Fruit fly (Drosophila melanogaster): Measurements from ENCODE around the gene Lip4.

Gene Lip4

dm6 chr2L:10479859-10480258 lies 47.5 kb upstream of the Lip4 start (continued):
- no peak for TF ChIP-seq pan (optimal IDR thresholded peaks at IDR 0.05)
- no peak for TF ChIP-seq pan (GFP tag; optimal IDR thresholded peaks at IDR 0.05 in 1 of 2, IDR thresholded peaks at IDR 0.05 in 1 of 2)
- TF ChIP-seq CG8924 (tag; optimal IDR thresholded peaks at IDR 0.05), result no peak
- TF ChIP-seq pzg (GFP tag; optimal IDR thresholded peaks at IDR 0.05), result peak; percentile 58
- TF ChIP-seq mam (GFP tag; optimal IDR thresholded peaks at IDR 0.05), result no peak
- TF ChIP-seq bigmax (GFP tag; optimal IDR thresholded peaks at IDR 0.05), result peak; percentile 91
- TF ChIP-seq NC2β (GFP tag; optimal IDR thresholded peaks at IDR 0.05), result no peak
- no peak for TF ChIP-seq CG3838 (GFP tag; optimal IDR thresholded peaks at IDR 0.05)
- no peak for TF ChIP-seq CG7357 (GFP tag; IDR thresholded peaks at IDR 0.05)
- no peak for TF ChIP-seq otp (GFP tag; IDR thresholded peaks at IDR 0.05)
- no peak for TF ChIP-seq dimm (GFP tag; IDR thresholded peaks at IDR 0.05)
- peak; percentile 63 for TF ChIP-seq trem (tag; optimal IDR thresholded peaks at IDR 0.05)
- no peak for TF ChIP-seq br (optimal IDR thresholded peaks at IDR 0.05)
- TF ChIP-seq CG2116 (GFP tag; optimal IDR thresholded peaks at IDR 0.05), result peak; percentile 39
- TF ChIP-seq lov (optimal IDR thresholded peaks at IDR 0.05), result no peak
- no peak for TF ChIP-seq lov (GFP tag; IDR thresholded peaks at IDR 0.05)
- TF ChIP-seq HmgZ (tag; optimal IDR thresholded peaks at IDR 0.05), result peak; percentile 26
- no peak for TF ChIP-seq fd96Cb (tag; optimal IDR thresholded peaks at IDR 0.05)
- no peak for TF ChIP-seq salm (tag; optimal IDR thresholded peaks at IDR 0.05)
- TF ChIP-seq seq (GFP tag; IDR thresholded peaks at IDR 0.05), result no peak
- TF ChIP-seq CG7271 (tag; optimal IDR thresholded peaks at IDR 0.05), result no peak
- no peak for TF ChIP-seq CG11723 (GFP tag; optimal IDR thresholded peaks at IDR 0.05)
- peak; percentile 52 for TF ChIP-seq CG1603 (tag; optimal IDR thresholded peaks at IDR 0.05)
- TF ChIP-seq CG17829 (tag; optimal IDR thresholded peaks at IDR 0.05), result no peak
- no peak for TF ChIP-seq CG30020 (tag; optimal IDR thresholded peaks at IDR 0.05)
- TF ChIP-seq ato (GFP tag; IDR thresholded peaks at IDR 0.05; ENCODE audit: partially characterized antibody), result 0 out of 2 replicates have a peak, but pooled peaks have one; percentile 14
- TF ChIP-seq NFAT (GFP tag; IDR thresholded peaks at IDR 0.05), result no peak
- no peak for TF ChIP-seq CG8281 (tag; optimal IDR thresholded peaks at IDR 0.05)
- TF ChIP-seq Sin3A (optimal IDR thresholded peaks at IDR 0.05), result no peak
- no peak for TF ChIP-seq CG8290 (GFP tag; optimal IDR thresholded peaks at IDR 0.05)
- TF ChIP-seq CG8290 (tag; optimal IDR thresholded peaks at IDR 0.05), result no peak
- peak; percentile 73 for TF ChIP-seq bbx (GFP tag; IDR thresholded peaks at IDR 0.05; ENCODE audit: partially characterized antibody)
- no peak for TF ChIP-seq row (GFP tag; IDR thresholded peaks at IDR 0.05)
- TF ChIP-seq Hey (tag; optimal IDR thresholded peaks at IDR 0.05), result no peak
- TF ChIP-seq CTCF (GFP tag; optimal IDR thresholded peaks at IDR 0.05), result peak; percentile 29
- no peak for TF ChIP-seq zen2 (GFP tag; IDR thresholded peaks at IDR 0.05; ENCODE audit: partially characterized antibody)
- TF ChIP-seq Six4 (GFP tag; optimal IDR thresholded peaks at IDR 0.05), result no peak
- peak; percentile 75 for TF ChIP-seq exex (tag; optimal IDR thresholded peaks at IDR 0.05)
- TF ChIP-seq GATAe (GFP tag; conservative IDR thresholded peaks at IDR 0.05), result peak; percentile 66
- no peak for TF ChIP-seq Bdp1 (GFP tag; optimal IDR thresholded peaks at IDR 0.05)
- no peak for TF ChIP-seq Hmr (GFP tag; optimal IDR thresholded peaks at IDR 0.05)
- no peak for TF ChIP-seq CG7963 (GFP tag; IDR thresholded peaks at IDR 0.05; ENCODE audit: partially characterized antibody)
- TF ChIP-seq CG10654 (GFP tag; optimal IDR thresholded peaks at IDR 0.05), result no peak
- no peak for TF ChIP-seq slbo (GFP tag; IDR thresholded peaks at IDR 0.05)
- TF ChIP-seq cas (GFP tag; IDR thresholded peaks at IDR 0.05), result no peak
- TF ChIP-seq CG6175 (GFP tag; IDR thresholded peaks at IDR 0.05), result no peak
- peak; percentile 99 for TF ChIP-seq Dp (GFP tag; optimal IDR thresholded peaks at IDR 0.05)
- no peak for TF ChIP-seq Abd-B (GFP tag; optimal IDR thresholded peaks at IDR 0.05)
- no peak for TF ChIP-seq chif (GFP tag; optimal IDR thresholded peaks at IDR 0.05)
- TF ChIP-seq CG10959 (GFP tag; IDR thresholded peaks at IDR 0.05), result no peak
- no peak for TF ChIP-seq unpg (GFP tag; optimal IDR thresholded peaks at IDR 0.05)
- TF ChIP-seq CG6683 (GFP tag; optimal IDR thresholded peaks at IDR 0.05), result no peak
- TF ChIP-seq Hand (GFP tag; optimal IDR thresholded peaks at IDR 0.05), result no peak
- TF ChIP-seq croc (GFP tag; conservative IDR thresholded peaks at IDR 0.05), result no peak
